Fruit fly (Drosophila melanogaster) whole organism: ENCODE results near the gene awd.

Source experiments
- EcR ChIP-seq, 2 experiments: fragments of >200 bp; optimal IDR thresholded peaks; 2 replicates each; lab custom pipeline; 2017; ENCODE audit warnings: missing biosample characterization in 2 of 2, missing genetic modification characterization in 2 of 2, missing genetic modification reagents in 2 of 2
- usp ChIP-seq: fragments of >200 bp; optimal IDR thresholded peaks from 2 replicates; lab custom pipeline; 2017; ENCODE audit warnings: missing biosample characterization, missing genetic modification characterization, mixed read lengths

- TF ChIP-seq EcR (GFP tag; optimal IDR thresholded peaks at IDR 0.05; lab: Kevin White, UChicago): no peak
- TF ChIP-seq usp (GFP tag; lab: Kevin White, UChicago): no peak
Observed at dm6 chr3R:31744044-31744652, 1.7 kb downstream of the awd start, which contains the start of gene CG1896.
